Fruit fly (Drosophila melanogaster) whole organism, embryonic: ENCODE measurements around the gene CG13364.

Source experiments
- Antp ChIP-seq: fragments of 200-800 bp; sonication (Bioruptor generic); optimal IDR thresholded peaks from 3 replicates; lab custom pipeline; 2016; ENCODE audit warnings: missing biosample characterization, missing genetic modification characterization
- CG10431 ChIP-seq: fragments of 200-800 bp; sonication (Bioruptor generic); optimal IDR thresholded peaks from 3 replicates; lab custom pipeline; 2018; ENCODE audit warnings: missing biosample characterization, mild to moderate bottlenecking, missing genetic modification characterization
- CG10959 ChIP-seq: fragments of 200-800 bp; sonication (Bioruptor generic); IDR thresholded peaks from 2 replicates; pipeline ENCODE4 v1.3.6; 2022; ENCODE audit warnings: missing biosample characterization, missing genetic modification characterization
- CG11085 ChIP-seq: fragments of 200-800 bp; sonication (Bioruptor generic); IDR thresholded peaks from 2 replicates; pipeline ENCODE4 v1.3.6; 2022; ENCODE audit warnings: missing biosample characterization, missing genetic modification characterization
- CG12236 ChIP-seq: fragments of 200-800 bp; sonication (Bioruptor generic); optimal IDR thresholded peaks from 2 replicates; lab custom pipeline; 2016; ENCODE audit warnings: missing biosample characterization, missing genetic modification characterization
- CG12299 ChIP-seq: fragments of 200-800 bp; sonication (Bioruptor generic); optimal IDR thresholded peaks from 2 replicates; lab custom pipeline; 2018; ENCODE audit warnings: missing biosample characterization, mild to moderate bottlenecking, missing genetic modification characterization
- CG13775 ChIP-seq: fragments of 200-800 bp; sonication (Bioruptor generic); optimal IDR thresholded peaks from 3 replicates; lab custom pipeline; 2017; ENCODE audit warnings: missing biosample characterization, mild to moderate bottlenecking, missing genetic modification characterization
- CG15073 ChIP-seq: fragments of 200-800 bp; sonication (Bioruptor generic); optimal IDR thresholded peaks from 2 replicates; lab custom pipeline; 2016; ENCODE audit warnings: missing biosample characterization, missing genetic modification characterization
- CG18599 ChIP-seq: fragments of 200-800 bp; sonication (Bioruptor generic); optimal IDR thresholded peaks from 3 replicates; lab custom pipeline; 2017; ENCODE audit warnings: missing biosample characterization, missing genetic modification characterization, mild to moderate bottlenecking, moderate library complexity, missing genetic modification reagents
- CG2129 ChIP-seq: fragments of 200-800 bp; sonication (Bioruptor generic); IDR thresholded peaks from 2 replicates; pipeline ENCODE4 v1.3.6; 2022; ENCODE audit warnings: missing biosample characterization, missing genetic modification characterization; ENCODE audit not compliant: partially characterized antibody
- CG2199 ChIP-seq: fragments of 200-800 bp; sonication (Bioruptor generic); IDR thresholded peaks from 3 replicates; pipeline ENCODE4 v1.3.6; 2022; ENCODE audit warnings: missing biosample characterization, missing genetic modification characterization
- CG2875 ChIP-seq: fragments of 200-800 bp; sonication (Bioruptor generic); optimal IDR thresholded peaks from 2 replicates; lab custom pipeline; 2017; ENCODE audit warnings: missing biosample characterization, mild to moderate bottlenecking, missing genetic modification characterization, missing genetic modification reagents
- CG31224 ChIP-seq: fragments of 200-800 bp; sonication (Bioruptor generic); IDR thresholded peaks from 2 replicates; pipeline ENCODE4 v1.3.6; 2022; ENCODE audit warnings: missing biosample characterization, missing genetic modification characterization
- CG3995 ChIP-seq: fragments of 200-800 bp; sonication (Bioruptor generic); optimal IDR thresholded peaks from 3 replicates; lab custom pipeline; 2016; ENCODE audit warnings: missing biosample characterization, missing genetic modification characterization
- CG42726 ChIP-seq: fragments of 200-800 bp; sonication (Bioruptor generic); IDR thresholded peaks from 2 replicates; pipeline ENCODE4 v1.3.6; 2022; ENCODE audit warnings: missing biosample characterization, missing genetic modification characterization; ENCODE audit not compliant: partially characterized antibody
- CG43689 ChIP-seq: fragments of 200-800 bp; sonication (Bioruptor generic); IDR thresholded peaks from 2 replicates; pipeline ENCODE4 v1.3.6; 2022; ENCODE audit warnings: missing biosample characterization, missing genetic modification characterization
- CG4707 ChIP-seq: fragments of 200-800 bp; sonication (Bioruptor generic); optimal IDR thresholded peaks from 2 replicates; lab custom pipeline; 2018; ENCODE audit warnings: missing biosample characterization, mild to moderate bottlenecking, missing genetic modification characterization, moderate library complexity
- CG4730 ChIP-seq: fragments of 200-800 bp; sonication (Bioruptor generic); IDR thresholded peaks from 2 replicates; pipeline ENCODE4 v1.3.6; 2022; ENCODE audit warnings: missing biosample characterization, missing genetic modification characterization
- CG4820 ChIP-seq: fragments of 200-800 bp; sonication (Bioruptor generic); optimal IDR thresholded peaks from 3 replicates; lab custom pipeline; 2016; ENCODE audit warnings: missing biosample characterization, missing genetic modification characterization
- CG5245 ChIP-seq: fragments of 200-800 bp; sonication (Bioruptor generic); optimal IDR thresholded peaks from 3 replicates; lab custom pipeline; 2016; ENCODE audit warnings: missing biosample characterization, missing genetic modification characterization
- CG6254 ChIP-seq: fragments of 200-800 bp; sonication (Bioruptor generic); optimal IDR thresholded peaks from 3 replicates; lab custom pipeline; 2017; ENCODE audit warnings: mild to moderate bottlenecking, missing biosample characterization, missing genetic modification reagents, missing genetic modification characterization
- CG6272 ChIP-seq: fragments of 200-800 bp; sonication (Bioruptor generic); IDR thresholded peaks from 2 replicates; pipeline ENCODE4 v1.3.6; 2022; ENCODE audit warnings: missing biosample characterization, missing genetic modification characterization
- CG7372 ChIP-seq: fragments of 200-800 bp; sonication (Bioruptor generic); IDR thresholded peaks from 2 replicates; pipeline ENCODE4 v1.3.6; 2022; ENCODE audit warnings: missing biosample characterization, missing genetic modification characterization
- CG8089 ChIP-seq: fragments of 200-800 bp; sonication (Bioruptor generic); optimal IDR thresholded peaks from 3 replicates; lab custom pipeline; 2016; ENCODE audit warnings: missing biosample characterization, missing genetic modification characterization
- CG8944 ChIP-seq: fragments of 200-800 bp; sonication (Bioruptor generic); optimal IDR thresholded peaks from 3 replicates; lab custom pipeline; 2016; ENCODE audit warnings: missing biosample characterization, missing genetic modification characterization
- CG9797 ChIP-seq: fragments of 200-800 bp; sonication (Bioruptor generic); optimal IDR thresholded peaks from 3 replicates; lab custom pipeline; 2018; ENCODE audit warnings: missing biosample characterization, mild to moderate bottlenecking, missing genetic modification characterization
- CG9876 ChIP-seq: fragments of 200-800 bp; sonication (Bioruptor generic); optimal IDR thresholded peaks from 2 replicates; lab custom pipeline; 2016; ENCODE audit warnings: missing biosample characterization, missing genetic modification characterization
- Camta ChIP-seq: fragments of 200-800 bp; sonication (Bioruptor generic); optimal IDR thresholded peaks from 2 replicates; lab custom pipeline; 2016; ENCODE audit warnings: missing biosample characterization, missing genetic modification characterization
- Dfd ChIP-seq, 2 experiments: fragments of >200 bp; optimal IDR thresholded peaks; 2 replicates each; lab custom pipeline; 2017; ENCODE audit warnings: missing biosample characterization in 2 of 2, missing genetic modification characterization in 2 of 2
- Dll ChIP-seq: fragments of 200-800 bp; sonication (Bioruptor generic); IDR thresholded peaks from 4 replicates; pipeline ENCODE4 v1.3.6; 2022; ENCODE audit warnings: missing biosample characterization, missing genetic modification characterization; ENCODE audit not compliant: partially characterized antibody
- Fer1 ChIP-seq: fragments of 200-800 bp; sonication (Bioruptor generic); optimal IDR thresholded peaks from 2 replicates; lab custom pipeline; 2017; ENCODE audit warnings: missing biosample characterization, mild to moderate bottlenecking, missing genetic modification characterization
- H2.0 ChIP-seq: fragments of 200-800 bp; sonication (Bioruptor generic); IDR thresholded peaks from 2 replicates; pipeline ENCODE4 v1.3.6; 2022; ENCODE audit warnings: missing biosample characterization, missing genetic modification characterization
- HLHmδ ChIP-seq: fragments of 200-800 bp; sonication (Bioruptor generic); optimal IDR thresholded peaks from 2 replicates; lab custom pipeline; 2018; ENCODE audit warnings: missing biosample characterization, mild to moderate bottlenecking, missing genetic modification characterization, moderate library complexity
- Kr ChIP-seq: fragments of 200-800 bp; sonication (Bioruptor generic); optimal IDR thresholded peaks from 2 replicates; lab custom pipeline; 2017; ENCODE audit warnings: missing biosample characterization, mild to moderate bottlenecking, missing genetic modification characterization
- Oli ChIP-seq: fragments of 200-800 bp; sonication (Bioruptor generic); optimal IDR thresholded peaks from 2 replicates; lab custom pipeline; 2018; ENCODE audit warnings: missing biosample characterization, mild to moderate bottlenecking, missing genetic modification characterization, moderate library complexity
- Poxn ChIP-seq: fragments of 200-800 bp; sonication (Bioruptor generic); IDR thresholded peaks from 2 replicates; pipeline ENCODE4 v1.3.6; 2022; ENCODE audit warnings: missing biosample characterization, missing genetic modification characterization
- Usf ChIP-seq: fragments of 200-800 bp; sonication (Bioruptor generic); optimal IDR thresholded peaks from 2 replicates; lab custom pipeline; 2017; ENCODE audit warnings: missing genotype, missing biosample characterization, missing genetic modification characterization
- Xbp1 ChIP-seq: fragments of 200-800 bp; sonication (Bioruptor generic); optimal IDR thresholded peaks from 3 replicates; lab custom pipeline; 2016; ENCODE audit warnings: missing biosample characterization, mild to moderate bottlenecking, missing genetic modification characterization
- az2 ChIP-seq: fragments of 200-800 bp; sonication (Bioruptor generic); optimal IDR thresholded peaks from 3 replicates; lab custom pipeline; 2016; ENCODE audit warnings: missing biosample characterization, missing genetic modification characterization
- bsh ChIP-seq, 2 experiments: fragments of 200-800 bp; sonication (Bioruptor generic); optimal IDR thresholded peaks; 2 replicates each; lab custom pipeline; 2017 to 2018; ENCODE audit warnings: mild to moderate bottlenecking in 2 of 2, missing biosample characterization in 2 of 2, missing genetic modification characterization in 2 of 2, moderate library complexity in 1 of 2
- ci ChIP-seq: fragments of 200-800 bp; sonication (Bioruptor generic); IDR thresholded peaks from 3 replicates; pipeline ENCODE4 v1.3.6; 2022; ENCODE audit warnings: missing biosample characterization, missing genetic modification characterization
- cwo ChIP-seq: fragments of 200-800 bp; sonication (Bioruptor generic); optimal IDR thresholded peaks from 3 replicates; lab custom pipeline; 2017; ENCODE audit warnings: missing biosample characterization, missing genetic modification characterization, mild to moderate bottlenecking, moderate library complexity, missing genetic modification reagents
- dmrt11E ChIP-seq: fragments of 200-800 bp; sonication (Bioruptor generic); optimal IDR thresholded peaks from 3 replicates; lab custom pipeline; 2018; ENCODE audit warnings: missing biosample characterization, mild to moderate bottlenecking, missing genetic modification characterization, moderate library complexity
- gcm2 ChIP-seq: fragments of 200-800 bp; sonication (Bioruptor generic); optimal IDR thresholded peaks from 2 replicates; lab custom pipeline; 2016; ENCODE audit warnings: missing biosample characterization, missing genetic modification characterization
- luna ChIP-seq: fragments of 200-800 bp; sonication (Bioruptor generic); optimal IDR thresholded peaks from 2 replicates; lab custom pipeline; 2016; ENCODE audit warnings: missing biosample characterization, missing genetic modification characterization
- mirr ChIP-seq: fragments of 200-800 bp; sonication (Bioruptor generic); optimal IDR thresholded peaks from 3 replicates; lab custom pipeline; 2018; ENCODE audit warnings: missing biosample characterization, mild to moderate bottlenecking, missing genetic modification characterization
- nmo ChIP-seq: fragments of 200-800 bp; sonication (Bioruptor generic); optimal IDR thresholded peaks from 2 replicates; lab custom pipeline; 2018; ENCODE audit warnings: missing biosample characterization, mild to moderate bottlenecking, missing genetic modification characterization, moderate library complexity
- shn ChIP-seq: fragments of 200-800 bp; sonication (Bioruptor generic); optimal IDR thresholded peaks from 3 replicates; lab custom pipeline; 2016; ENCODE audit warnings: missing biosample characterization, missing genetic modification characterization
- sima ChIP-seq: fragments of 200-800 bp; sonication (Bioruptor generic); optimal IDR thresholded peaks from 2 replicates; lab custom pipeline; 2016; ENCODE audit warnings: missing biosample characterization, missing genetic modification characterization
- sug ChIP-seq: fragments of 200-800 bp; optimal IDR thresholded peaks from 2 replicates; lab custom pipeline; 2019; ENCODE audit warnings: missing biosample characterization, mild to moderate bottlenecking, missing genetic modification characterization, moderate library complexity
- unpg ChIP-seq: fragments of 200-800 bp; sonication (Bioruptor generic); optimal IDR thresholded peaks from 3 replicates; lab custom pipeline; 2018; ENCODE audit warnings: missing biosample characterization, mild to moderate bottlenecking, missing genetic modification characterization, moderate library complexity

Gene CG13364

DNA sequence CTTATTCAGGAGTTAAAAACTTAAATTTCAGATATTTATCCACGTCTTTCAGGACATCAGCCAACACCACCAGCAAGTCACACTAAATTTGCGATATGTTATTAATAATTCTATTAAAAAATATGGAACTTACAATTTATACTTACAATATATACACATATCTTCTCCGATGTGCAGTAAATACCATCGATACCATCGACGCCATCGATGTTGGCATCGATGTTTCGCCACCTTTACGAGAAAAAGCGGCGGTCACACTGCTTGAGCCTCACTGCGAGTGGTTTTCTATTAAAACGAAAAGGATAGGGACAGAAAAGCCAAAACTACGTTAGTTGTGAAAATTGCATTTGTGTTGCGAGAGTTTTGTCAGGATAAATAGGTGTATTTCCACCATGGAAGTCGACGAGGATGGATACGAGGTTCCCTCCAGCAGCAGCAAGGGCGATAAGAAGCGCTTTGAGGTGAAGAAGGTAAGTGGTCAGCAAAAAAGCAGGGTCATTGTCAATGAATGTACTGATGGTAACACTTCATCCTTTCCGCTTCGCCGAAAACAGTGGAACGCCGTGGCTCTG is 22.1 kb upstream of the CG13364 start, which contains the start of gene Roc1a (continued):
- TF ChIP-seq CG10431 (no peak), Poxn (GFP tag; lab: Robert Waterston, UW) (no peak), CG31224 (GFP tag; lab: Robert Waterston, UW) (no peak), sima (GFP tag; lab: Kevin White, UChicago) (no peak), CG11085 (GFP tag; lab: Robert Waterston, UW) (no peak), CG4707 (no peak), ci (no peak), mirr (GFP tag; lab: Kevin White, UChicago) (no peak), luna (GFP tag; lab: Kevin White, UChicago) (no peak), gcm2 (GFP tag; lab: Kevin White, UChicago) (no peak), CG15073 (GFP tag; lab: Kevin White, UChicago) (no peak), CG12299 (tag; lab: Kevin White, UChicago) (no peak), az2 (GFP tag; lab: Kevin White, UChicago) (no peak), Kr (GFP tag; lab: Kevin White, UChicago) (no peak), CG43689 (GFP tag; lab: Robert Waterston, UW) (no peak), Camta (no peak), CG5245 (GFP tag; lab: Kevin White, UChicago) (no peak), CG10959 (GFP tag; lab: Robert Waterston, UW) (no peak), HLHmδ (no peak), unpg (GFP tag; lab: Kevin White, UChicago) (no peak), CG18599 (GFP tag; lab: Kevin White, UChicago) (no peak), nmo (GFP tag; lab: Kevin White, UChicago) (peak; percentile 23), CG6254 (GFP tag; lab: Kevin White, UChicago) (no peak), H2.0 (GFP tag; lab: Robert Waterston, UW) (no peak), Xbp1 (no peak), CG8944 (GFP tag; lab: Kevin White, UChicago) (no peak), dmrt11E (no peak), cwo (no peak), Oli (tag; lab: Kevin White, UChicago) (no peak), CG4820 (GFP tag; lab: Kevin White, UChicago) (no peak), CG9876 (GFP tag; lab: Kevin White, UChicago) (no peak), CG7372 (GFP tag; lab: Robert Waterston, UW) (no peak), Dfd (GFP tag; optimal IDR thresholded peaks at IDR 0.05; lab: Kevin White, UChicago) (no peak), CG2199 (GFP tag; lab: Robert Waterston, UW) (no peak), sug (tag; lab: Kevin White, UChicago) (peak; percentile 9), Dll (GFP tag; lab: Robert Waterston, UW) (peak; percentile 57; the same call in 1 of the 4 replicates), CG6272 (GFP tag; lab: Robert Waterston, UW) (no peak), Usf (no peak), Fer1 (no peak), CG8089 (no peak), Antp (GFP tag; lab: Kevin White, UChicago) (no peak), CG13775 (GFP tag; lab: Kevin White, UChicago) (peak; percentile 45), CG9797 (GFP tag; lab: Kevin White, UChicago) (peak; percentile 59), CG12236 (GFP tag; lab: Kevin White, UChicago) (no peak), CG2875 (GFP tag; lab: Kevin White, UChicago) (no peak), CG42726 (GFP tag; lab: Robert Waterston, UW) (peak; percentile 85), CG2129 (GFP tag; lab: Robert Waterston, UW) (peak; percentile 28; the same call in 1 of the 2 replicates), bsh (GFP tag; optimal IDR thresholded peaks at IDR 0.05; lab: Kevin White, UChicago) (no peak), CG4730 (GFP tag; lab: Robert Waterston, UW) (no peak), CG3995 (no peak), shn (GFP tag; lab: Kevin White, UChicago) (no peak)
